Worm (Caenorhabditis elegans) whole organism, L4/young adult: ENCODE data around the gene K11D12.11.

Experiments used
- dao-5 ChIP-seq: sonication (generic microtip); optimal IDR thresholded peaks from 2 replicates; lab custom pipeline; 2016; ENCODE audit warnings: missing genotype, missing genetic modification characterization, moderate library complexity, missing compliant biosample characterization
- him-1 ChIP-seq: sonication (generic microtip); optimal IDR thresholded peaks from 2 replicates; lab custom pipeline; 2016; ENCODE audit warnings: missing genotype, missing genetic modification reagents, missing genetic modification characterization, missing compliant biosample characterization

DNA sequence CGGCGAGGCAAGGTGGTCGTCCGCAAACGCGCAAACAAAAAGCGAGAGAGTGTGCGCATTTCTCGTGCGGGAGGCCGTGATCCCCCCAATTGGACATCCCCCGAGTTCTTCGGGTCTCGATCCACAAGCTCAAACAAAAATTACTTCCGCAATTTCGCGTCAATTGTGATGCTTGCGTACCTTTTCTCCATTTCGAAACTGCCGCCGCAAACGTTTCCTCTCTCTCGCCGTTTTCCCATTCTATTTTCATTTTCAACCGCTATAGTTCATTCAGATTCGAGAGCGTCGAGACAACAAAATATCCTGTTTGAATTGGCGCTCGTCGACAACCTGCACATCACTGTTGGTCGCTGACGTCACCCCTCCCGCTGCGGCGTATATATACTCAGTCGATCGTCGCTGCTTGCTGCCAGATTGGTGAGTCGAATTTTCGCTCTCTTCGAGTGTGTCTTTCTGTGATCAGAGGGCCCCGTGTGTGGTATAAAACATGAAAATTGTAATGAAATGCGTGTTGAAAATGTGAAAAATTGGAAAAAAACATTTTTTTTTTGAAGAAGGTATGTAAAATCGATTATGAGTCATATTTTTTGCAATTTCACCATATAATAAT, 10.0 kb upstream of the K11D12.11 start, which contains the start of the genes pqn-51 and K11D12.14:
- TF ChIP-seq dao-5 (tag; lab: Kevin White, UChicago) (no peak), him-1 (tag; lab: Kevin White, UChicago) (peak; percentile 80)
